Worm (Caenorhabditis elegans) whole organism, L4 larva: Measurements from ENCODE around the gene C15H11.13.
A peak's percentile ranks its signal among the peaks of the same experiment; 100 is the strongest.

ENCODE experiments used
- F37D6.2 ChIP-seq: sonication (generic microtip); optimal IDR thresholded peaks from 2 replicates; lab custom pipeline; 2016; ENCODE audit warnings: mild to moderate bottlenecking, missing genetic modification characterization, missing compliant biosample characterization
- F44E2.7 ChIP-seq: fragments of 200-800 bp; sonication (Bioruptor generic); IDR thresholded peaks from 2 replicates; pipeline ENCODE4 v2.1.2; 2022; ENCODE audit warnings: missing genetic modification characterization, missing compliant biosample characterization
- F49E8.2 ChIP-seq: sonication (generic microtip); optimal IDR thresholded peaks from 2 replicates; lab custom pipeline; 2016; ENCODE audit warnings: missing compliant biosample characterization, mild to moderate bottlenecking, missing genetic modification characterization, borderline replicate concordance
- R02D3.7 ChIP-seq: fragments of 150-350 bp; sonication (generic microtip); optimal IDR thresholded peaks from 3 replicates; lab custom pipeline; 2014; ENCODE audit warnings: missing biosample characterization, missing genetic modification characterization
- T20F7.1 ChIP-seq: fragments of 200-800 bp; sonication (Bioruptor generic); optimal IDR thresholded peaks from 2 replicates; lab custom pipeline; 2018; ENCODE audit warnings: mild to moderate bottlenecking, missing genetic modification characterization, missing compliant biosample characterization
- T26A8.4 ChIP-seq: fragments of 200-800 bp; sonication (Bioruptor generic); IDR thresholded peaks from 2 replicates; pipeline ENCODE4 v1.3.6; 2022; ENCODE audit warnings: missing genetic modification characterization, missing compliant biosample characterization
- Y75B8A.6 ChIP-seq: fragments of 200-800 bp; sonication (Bioruptor generic); IDR thresholded peaks from 2 replicates; pipeline ENCODE4 v1.3.6; 2022; ENCODE audit warnings: missing genetic modification reagents, missing genetic modification characterization, missing compliant biosample characterization
- aly-2 ChIP-seq: sonication (generic microtip); optimal IDR thresholded peaks from 2 replicates; lab custom pipeline; 2018; ENCODE audit warnings: missing biosample characterization, missing genetic modification characterization
- ceh-32 ChIP-seq: sonication (generic microtip); optimal IDR thresholded peaks from 2 replicates; lab custom pipeline; 2016; ENCODE audit warnings: mild to moderate bottlenecking, missing genetic modification characterization, missing compliant biosample characterization; ENCODE audit not compliant: poor library complexity
- ceh-62 ChIP-seq: sonication (generic microtip); optimal IDR thresholded peaks from 2 replicates; lab custom pipeline; 2017; ENCODE audit warnings: missing biosample characterization, missing genetic modification characterization
- ceh-82 ChIP-seq: sonication (generic microtip); optimal IDR thresholded peaks from 2 replicates; lab custom pipeline; 2017; ENCODE audit warnings: missing biosample characterization, missing genetic modification characterization
- daf-16 ChIP-seq, 3 experiments: sonication (generic microtip); optimal IDR thresholded peaks; 2 replicates each; lab custom pipeline; 2016 to 2017; ENCODE audit warnings: missing genetic modification characterization in 3 of 3, missing genetic modification reagents in 3 of 3, mild to moderate bottlenecking in 2 of 3, missing compliant biosample characterization in 2 of 3, missing biosample characterization in 1 of 3, moderate library complexity in 1 of 3
- daf-19 ChIP-seq: fragments of 200-800 bp; sonication (Bioruptor generic); conservative IDR thresholded peaks from 2 replicates; pipeline ENCODE4 v1.3.6; 2022; ENCODE audit warnings: missing genetic modification characterization, missing compliant biosample characterization
- dpl-1 ChIP-seq: fragments of 150-350 bp; optimal IDR thresholded peaks from 2 replicates; lab custom pipeline; 2014; ENCODE audit warnings: missing biosample characterization, missing genetic modification reagents, missing genetic modification characterization
- dve-1 ChIP-seq: sonication (generic microtip); optimal IDR thresholded peaks from 2 replicates; lab custom pipeline; 2017; ENCODE audit warnings: antibody characterized with exemption, mild to moderate bottlenecking, missing genetic modification characterization, missing compliant biosample characterization; ENCODE audit not compliant: insufficient read depth
- hmg-1.1 ChIP-seq: fragments of 200-800 bp; sonication (Bioruptor generic); IDR thresholded peaks from 2 replicates; pipeline ENCODE4 v1.3.6; 2022; ENCODE audit warnings: missing genetic modification reagents, missing genetic modification characterization, missing compliant biosample characterization
- jun-1 ChIP-seq: fragments of 150-350 bp; optimal IDR thresholded peaks from 2 replicates; lab custom pipeline; 2014; ENCODE audit warnings: missing biosample characterization, missing genetic modification reagents, missing genetic modification characterization
- lim-7 ChIP-seq: fragments of 200-800 bp; sonication (Bioruptor generic); IDR thresholded peaks from 2 replicates; pipeline ENCODE4 v1.3.6; 2022; ENCODE audit warnings: missing genetic modification characterization, missing compliant biosample characterization
- lin-13 ChIP-seq: fragments of 150-350 bp; optimal IDR thresholded peaks from 2 replicates; lab custom pipeline; 2014; ENCODE audit warnings: missing biosample characterization, missing genetic modification reagents, missing genetic modification characterization
- lin-29 ChIP-seq: fragments of 200-800 bp; sonication (Bioruptor generic); IDR thresholded peaks from 2 replicates; pipeline ENCODE4 v1.3.6; 2022; ENCODE audit warnings: missing genetic modification reagents, missing genetic modification characterization, missing compliant biosample characterization
- lin-38 ChIP-seq: fragments of 200-800 bp; sonication (Bioruptor generic); IDR thresholded peaks from 2 replicates; pipeline ENCODE4 v1.3.6; 2022; ENCODE audit warnings: missing genetic modification reagents, missing genetic modification characterization, missing compliant biosample characterization
- lsy-2 ChIP-seq, 2 experiments: fragments of 150-350 bp in 1 of 2; sonication (generic microtip) in 1 of 2; optimal IDR thresholded peaks; 2 replicates each; lab custom pipeline; 2014 to 2017; ENCODE audit warnings: missing biosample characterization in 2 of 2, missing genetic modification characterization in 2 of 2
- madf-5 ChIP-seq, 2 experiments: fragments of 200-800 bp; sonication (Bioruptor generic); IDR thresholded peaks; 2 replicates each; pipeline ENCODE4 v1.3.6; 2022; ENCODE audit warnings: missing compliant biosample characterization in 2 of 2, missing genetic modification characterization in 2 of 2
- madf-9 ChIP-seq: fragments of 200-800 bp; sonication (Bioruptor generic); conservative IDR thresholded peaks from 2 replicates; pipeline ENCODE4 v1.3.6; 2022; ENCODE audit warnings: missing genetic modification reagents, missing genetic modification characterization, missing compliant biosample characterization
- mdt-29 ChIP-seq: fragments of 200-800 bp; sonication (Bioruptor generic); IDR thresholded peaks from 2 replicates; pipeline ENCODE4 v1.3.6; 2022; ENCODE audit warnings: missing genetic modification reagents, missing genetic modification characterization, missing compliant biosample characterization
- mes-2 ChIP-seq: sonication (generic microtip); optimal IDR thresholded peaks from 2 replicates; lab custom pipeline; 2016; ENCODE audit warnings: missing genotype, mild to moderate bottlenecking, missing genetic modification characterization, missing compliant biosample characterization; ENCODE audit not compliant: poor library complexity, severe bottlenecking
- mxl-3 ChIP-seq: fragments of 200-800 bp; sonication (Bioruptor generic); optimal IDR thresholded peaks from 2 replicates; lab custom pipeline; 2018; ENCODE audit warnings: mild to moderate bottlenecking, missing genetic modification characterization, missing compliant biosample characterization
- nhr-102 ChIP-seq: sonication (generic microtip); optimal IDR thresholded peaks from 2 replicates; lab custom pipeline; 2016; ENCODE audit warnings: mild to moderate bottlenecking, missing genetic modification characterization, moderate library complexity, missing compliant biosample characterization
- nhr-25 ChIP-seq: sonication (generic microtip); optimal IDR thresholded peaks from 2 replicates; lab custom pipeline; 2017; ENCODE audit warnings: missing genetic modification characterization, mild to moderate bottlenecking, missing compliant biosample characterization, antibody characterized with exemption, moderate library complexity, borderline replicate concordance; ENCODE audit not compliant: insufficient read depth
- nhr-28 ChIP-seq: fragments of 150-350 bp; optimal IDR thresholded peaks from 2 replicates; lab custom pipeline; 2014; ENCODE audit warnings: missing biosample characterization, missing genetic modification characterization
- nhr-48 ChIP-seq: sonication (generic microtip); optimal IDR thresholded peaks from 2 replicates; lab custom pipeline; 2016; ENCODE audit warnings: mild to moderate bottlenecking, missing genetic modification characterization, missing compliant biosample characterization
- nhr-6 ChIP-seq: fragments of 150-350 bp; optimal IDR thresholded peaks from 2 replicates; lab custom pipeline; 2014; ENCODE audit warnings: missing biosample characterization, missing genetic modification characterization
- rbr-2 ChIP-seq: sonication (generic microtip); optimal IDR thresholded peaks from 2 replicates; lab custom pipeline; 2016; ENCODE audit warnings: missing genotype, missing genetic modification characterization, missing compliant biosample characterization
- sdz-12 ChIP-seq: fragments of 200-800 bp; sonication (Bioruptor generic); optimal IDR thresholded peaks from 2 replicates; lab custom pipeline; 2018; ENCODE audit warnings: mild to moderate bottlenecking, missing genetic modification characterization, missing compliant biosample characterization
- set-16 ChIP-seq: fragments of 200-800 bp; sonication (Bioruptor generic); IDR thresholded peaks from 2 replicates; pipeline ENCODE4 v1.3.6; 2022; ENCODE audit warnings: missing genetic modification reagents, missing genetic modification characterization, missing compliant biosample characterization
- snpc-1.2 ChIP-seq: fragments of 200-800 bp; sonication (Bioruptor generic); IDR thresholded peaks from 2 replicates; pipeline ENCODE4 v1.3.6; 2022; ENCODE audit warnings: missing genetic modification reagents, missing genetic modification characterization, missing compliant biosample characterization
- spr-3 ChIP-seq: fragments of 200-800 bp; sonication (Bioruptor generic); optimal IDR thresholded peaks from 2 replicates; lab custom pipeline; 2018; ENCODE audit warnings: mild to moderate bottlenecking, missing genetic modification characterization, missing compliant biosample characterization
- tag-97 ChIP-seq: fragments of 200-800 bp; sonication (Bioruptor generic); IDR thresholded peaks from 2 replicates; pipeline ENCODE4 v1.3.6; 2022; ENCODE audit warnings: missing genetic modification characterization, missing compliant biosample characterization
- tra-1 ChIP-seq: fragments of 200-800 bp; sonication (Bioruptor generic); IDR thresholded peaks from 2 replicates; pipeline ENCODE4 v1.3.6; 2022; ENCODE audit warnings: missing genetic modification reagents, missing genetic modification characterization, missing compliant biosample characterization
- unc-39 ChIP-seq: sonication (generic microtip); optimal IDR thresholded peaks from 2 replicates; lab custom pipeline; 2017; ENCODE audit warnings: missing biosample characterization, missing genetic modification characterization
- unc-62 ChIP-seq, 3 experiments: fragments of 150-350 bp in 1 of 3; sonication (generic microtip); optimal IDR thresholded peaks in 2 of 3; peaks in 1 of 3; 1 replicate in 1 of 3; 2 replicates in 2 of 3; lab custom pipeline; 2014 to 2017; ENCODE audit warnings: missing biosample characterization in 3 of 3, missing genetic modification characterization in 3 of 3, missing genetic modification reagents in 3 of 3, missing genotype in 1 of 3
- vab-7 ChIP-seq: fragments of 200-800 bp; sonication (Bioruptor generic); IDR thresholded peaks from 2 replicates; pipeline ENCODE4 v1.3.6; 2022; ENCODE audit warnings: missing genetic modification reagents, missing genetic modification characterization, missing compliant biosample characterization
- zfp-3 ChIP-seq: fragments of 200-800 bp; sonication (Bioruptor generic); conservative IDR thresholded peaks from 2 replicates; pipeline ENCODE4 v1.3.6; 2022; ENCODE audit warnings: missing genetic modification reagents, missing genetic modification characterization, missing compliant biosample characterization
- zip-11 ChIP-seq: fragments of 200-800 bp; sonication (Bioruptor generic); IDR thresholded peaks from 2 replicates; pipeline ENCODE4 v1.3.6; 2022; ENCODE audit warnings: missing genetic modification characterization, missing compliant biosample characterization
- ztf-7 ChIP-seq: fragments of 150-350 bp; optimal IDR thresholded peaks from 2 replicates; lab custom pipeline; 2014; ENCODE audit warnings: missing biosample characterization, missing genetic modification characterization

Gene C15H11.13

ce11 chrV:14347234-14347826 lies 47.5 kb upstream of the C15H11.13 start, which contains the start of gene cept-2 (continued):
- TF ChIP-seq ceh-32 (tag; lab: Kevin White, UChicago), result no peak
- peak; percentile 48; the same call in 1 of the 2 replicates for TF ChIP-seq tra-1 (GFP tag; lab: Robert Waterston, UW)
- TF ChIP-seq F44E2.7 (GFP tag; lab: Robert Waterston, UW), result no peak
- TF ChIP-seq jun-1 (tag; lab: Kevin White, UChicago), result no peak
- peak; percentile 94 for TF ChIP-seq rbr-2 (tag; lab: Kevin White, UChicago)
- no peak for TF ChIP-seq spr-3 (GFP tag; lab: Kevin White, UChicago)
- TF ChIP-seq mes-2, result peak; percentile 99
- TF ChIP-seq ceh-62 (tag; lab: Kevin White, UChicago), result no peak

- TF ChIP-seq dve-1 (peak; percentile 6), nhr-6 (no peak), tra-1 (GFP tag; lab: Robert Waterston, UW) (no peak), R02D3.7 (tag; lab: Kevin White, UChicago) (no peak), sdz-12 (no peak), aly-2 (tag; lab: Kevin White, UChicago) (no peak), snpc-1.2 (GFP tag; lab: Robert Waterston, UW) (no peak), nhr-28 (tag; lab: Kevin White, UChicago) (peak; percentile 24), ztf-7 (no peak), ceh-82 (tag; lab: Kevin White, UChicago) (no peak), hmg-1.1 (GFP tag; lab: Robert Waterston, UW) (no peak), lin-13 (GFP tag; lab: Kevin White, UChicago) (peak; percentile 26), daf-19 (GFP tag; lab: Robert Waterston, UW) (no peak), vab-7 (GFP tag; lab: Robert Waterston, UW) (no peak), madf-9 (GFP tag; lab: Robert Waterston, UW) (no peak), lin-29 (GFP tag; lab: Robert Waterston, UW) (no peak), mes-2 (peak; percentile 9), zip-11 (GFP tag; lab: Robert Waterston, UW) (no peak), set-16 (no peak), ceh-62 (tag; lab: Kevin White, UChicago) (no peak), zfp-3 (GFP tag; lab: Robert Waterston, UW) (no peak), daf-16 (GFP tag; optimal IDR thresholded peaks at IDR 0.05; lab: Kevin White, UChicago) (no peak), daf-16 (tag; optimal IDR thresholded peaks at IDR 0.05; lab: Kevin White, UChicago) (peak; percentile 40), lin-38 (no peak; the same call in 1 of the 2 replicates), lim-7 (GFP tag; lab: Robert Waterston, UW) (no peak)
Observed at ce11 chrV:14350498-14350897, 44.3 kb upstream of the C15H11.13 start.

ce11 chrV:14350949-14351348 lies 43.9 kb upstream of the C15H11.13 start:
- TF ChIP-seq tag-97 (GFP tag; lab: Robert Waterston, UW) (no peak), mdt-29 (GFP tag; lab: Robert Waterston, UW) (peak; percentile 59; the same call in 1 of the 2 replicates), madf-5 (GFP tag; IDR thresholded peaks at IDR 0.05; lab: Robert Waterston, UW) (no peak), unc-39 (no peak), T20F7.1 (GFP tag; lab: Kevin White, UChicago) (peak; percentile 75), F37D6.2 (tag; lab: Kevin White, UChicago) (peak; percentile 22), Y75B8A.6 (GFP tag; lab: Robert Waterston, UW) (no peak), lin-38 (peak; percentile 92), unc-62 (GFP tag; optimal IDR thresholded peaks at IDR 0.05 in 1 of 2; lab: Kevin White, UChicago) (no peak), unc-62 (tag; optimal IDR thresholded peaks at IDR 0.05; lab: Kevin White, UChicago) (no peak), lsy-2 (tag; optimal IDR thresholded peaks at IDR 0.05; lab: Kevin White, UChicago) (peak; percentile 67 to 81), nhr-48 (tag; lab: Kevin White, UChicago) (peak; percentile 46), mxl-3 (peak; percentile 96), lim-7 (GFP tag; lab: Robert Waterston, UW) (0 out of 2 replicates have a peak, but pooled peaks have one; percentile 40), daf-19 (GFP tag; lab: Robert Waterston, UW) (no peak), T26A8.4 (GFP tag; lab: Robert Waterston, UW) (peak; percentile 45; the same call in 1 of the 2 replicates), madf-9 (GFP tag; lab: Robert Waterston, UW) (0 out of 2 replicates have a peak, but pooled peaks have one; percentile 38), nhr-102 (tag; lab: Kevin White, UChicago) (peak; percentile 11), nhr-25 (peak; percentile 4), F49E8.2 (no peak), jun-1 (tag; lab: Kevin White, UChicago) (peak; percentile 40), dpl-1 (GFP tag; lab: Kevin White, UChicago) (peak; percentile 74)
